Worm (Caenorhabditis elegans) whole organism, young adult: ENCODE data around the gene gsy-1.
A peak's percentile ranks its signal among the peaks of the same experiment; 100 is the strongest.

Experiments used
- B0019.2 ChIP-seq: fragments of 200-800 bp; sonication (Bioruptor generic); conservative IDR thresholded peaks from 2 replicates; pipeline ENCODE4 v1.3.6; 2022; ENCODE audit warnings: missing genetic modification reagents, missing genetic modification characterization, missing compliant biosample characterization
- B0261.1 ChIP-seq: sonication (generic microtip); optimal IDR thresholded peaks from 2 replicates; lab custom pipeline; 2016; ENCODE audit warnings: mild to moderate bottlenecking, missing genetic modification characterization, moderate library complexity, missing compliant biosample characterization
- C17E4.6 ChIP-seq: fragments of 200-800 bp; sonication (Bioruptor generic); IDR thresholded peaks from 2 replicates; pipeline ENCODE4 v1.3.6; 2022; ENCODE audit warnings: missing genetic modification reagents, missing genetic modification characterization, missing compliant biosample characterization
- D2030.7 ChIP-seq: fragments of 200-800 bp; sonication (Bioruptor generic); IDR thresholded peaks from 2 replicates; pipeline ENCODE4 v1.3.6; 2022; ENCODE audit warnings: missing genetic modification reagents, missing genetic modification characterization, missing compliant biosample characterization
- F39B2.1 ChIP-seq: fragments of 200-800 bp; sonication (Bioruptor generic); IDR thresholded peaks from 2 replicates; pipeline ENCODE4 v1.3.6; 2022; ENCODE audit warnings: missing genetic modification reagents, missing genetic modification characterization, missing compliant biosample characterization
- F57A8.1 ChIP-seq: fragments of 200-800 bp; sonication (Bioruptor generic); optimal IDR thresholded peaks from 2 replicates; lab custom pipeline; 2018; ENCODE audit warnings: mild to moderate bottlenecking, missing genetic modification characterization, moderate library complexity, missing compliant biosample characterization
- F57C9.4 ChIP-seq: sonication (generic microtip); optimal IDR thresholded peaks from 2 replicates; lab custom pipeline; 2017; ENCODE audit warnings: mild to moderate bottlenecking, missing genetic modification characterization, missing compliant biosample characterization
- K11D2.4 ChIP-seq: fragments of 200-800 bp; sonication (Bioruptor generic); IDR thresholded peaks from 2 replicates; pipeline ENCODE4 v1.3.6; 2022; ENCODE audit warnings: missing genetic modification reagents, missing genetic modification characterization, missing compliant biosample characterization
- ZK185.1 ChIP-seq: sonication (generic microtip); optimal IDR thresholded peaks from 2 replicates; lab custom pipeline; 2016; ENCODE audit warnings: mild to moderate bottlenecking, missing genetic modification characterization, missing compliant biosample characterization; ENCODE audit not compliant: poor library complexity, severe bottlenecking
- attf-3 ChIP-seq: fragments of 200-800 bp; sonication (Bioruptor generic); conservative IDR thresholded peaks from 2 replicates; pipeline ENCODE4 v1.3.6; 2022; ENCODE audit warnings: missing genetic modification reagents, missing genetic modification characterization, missing compliant biosample characterization
- attf-5 ChIP-seq: fragments of 200-800 bp; sonication (Bioruptor generic); optimal IDR thresholded peaks from 2 replicates; lab custom pipeline; 2018; ENCODE audit warnings: mild to moderate bottlenecking, missing genetic modification characterization, missing compliant biosample characterization
- bed-1 ChIP-seq: fragments of 200-800 bp; sonication (Bioruptor generic); IDR thresholded peaks from 2 replicates; pipeline ENCODE4 v1.3.6; 2022; ENCODE audit warnings: missing genetic modification reagents, missing genetic modification characterization, missing compliant biosample characterization
- cebp-2 ChIP-seq: fragments of 200-800 bp; sonication (Bioruptor generic); IDR thresholded peaks from 2 replicates; pipeline ENCODE4 v1.3.6; 2022; ENCODE audit warnings: missing genetic modification characterization, missing compliant biosample characterization
- ceh-40 ChIP-seq: fragments of 200-800 bp; sonication (Bioruptor generic); IDR thresholded peaks from 2 replicates; pipeline ENCODE4 v1.3.6; 2022; ENCODE audit warnings: missing genetic modification characterization, missing compliant biosample characterization
- dox-1 ChIP-seq: fragments of 200-800 bp; sonication (Bioruptor generic); IDR thresholded peaks from 2 replicates; pipeline ENCODE4 v1.3.6; 2022; ENCODE audit warnings: missing genetic modification reagents, missing genetic modification characterization, missing compliant biosample characterization
- egrh-3 ChIP-seq: fragments of 200-800 bp; sonication (Bioruptor generic); IDR thresholded peaks from 2 replicates; pipeline ENCODE4 v1.3.6; 2022; ENCODE audit warnings: missing genetic modification reagents, missing genetic modification characterization, missing compliant biosample characterization
- ekl-4 ChIP-seq: fragments of 200-800 bp; sonication (Bioruptor generic); IDR thresholded peaks from 2 replicates; pipeline ENCODE4 v1.3.6; 2022; ENCODE audit warnings: missing genetic modification reagents, missing genetic modification characterization, missing compliant biosample characterization
- hmg-1.2 ChIP-seq: fragments of 200-800 bp; sonication (Bioruptor generic); IDR thresholded peaks from 2 replicates; pipeline ENCODE4 v1.3.6; 2022; ENCODE audit warnings: missing genetic modification reagents, missing genetic modification characterization, missing compliant biosample characterization
- hrde-1 ChIP-seq: sonication (generic microtip); optimal IDR thresholded peaks from 2 replicates; lab custom pipeline; 2016; ENCODE audit warnings: missing genetic modification characterization, mild to moderate bottlenecking, missing compliant biosample characterization, moderate library complexity, missing genotype, missing genetic modification reagents, borderline replicate concordance
- hsf-1 ChIP-seq: fragments of 200-800 bp; sonication (Bioruptor generic); IDR thresholded peaks from 2 replicates; pipeline ENCODE4 v1.3.6; 2022; ENCODE audit warnings: missing genetic modification reagents, missing genetic modification characterization, missing compliant biosample characterization
- lsl-1 ChIP-seq: fragments of 200-800 bp; sonication (Bioruptor generic); optimal IDR thresholded peaks from 2 replicates; lab custom pipeline; 2018; ENCODE audit warnings: mild to moderate bottlenecking, missing genetic modification characterization, moderate library complexity, missing compliant biosample characterization
- lsy-27 ChIP-seq: sonication (generic microtip); optimal IDR thresholded peaks from 2 replicates; lab custom pipeline; 2017; ENCODE audit warnings: missing genetic modification characterization, mild to moderate bottlenecking, missing compliant biosample characterization, antibody characterized with exemption, missing genotype, borderline replicate concordance; ENCODE audit not compliant: insufficient read depth
- nfyb-1 ChIP-seq: fragments of 200-800 bp; sonication (Bioruptor generic); IDR thresholded peaks from 2 replicates; pipeline ENCODE4 v1.3.6; 2022; ENCODE audit warnings: missing genetic modification reagents, missing genetic modification characterization, missing compliant biosample characterization
- nhr-179 ChIP-seq: sonication (generic microtip); optimal IDR thresholded peaks from 2 replicates; lab custom pipeline; 2016; ENCODE audit warnings: mild to moderate bottlenecking, missing genetic modification characterization, missing compliant biosample characterization
- nhr-80 ChIP-seq: sonication (generic microtip); optimal IDR thresholded peaks from 2 replicates; lab custom pipeline; 2016; ENCODE audit warnings: missing genetic modification characterization, missing compliant biosample characterization
- pha-4 ChIP-seq: fragments of 150-350 bp; sonication (generic microtip); optimal IDR thresholded peaks from 2 replicates; lab custom pipeline; 2014; ENCODE audit warnings: missing biosample characterization, missing genetic modification reagents, missing genetic modification characterization
- rec-8 ChIP-seq, 2 experiments: sonication (generic microtip); optimal IDR thresholded peaks; 2 replicates each; lab custom pipeline; 2016; ENCODE audit warnings: mild to moderate bottlenecking in 2 of 2, missing genetic modification characterization in 2 of 2, missing genetic modification reagents in 2 of 2, missing genotype in 2 of 2, missing biosample characterization in 1 of 2, missing compliant biosample characterization in 1 of 2, moderate library complexity in 1 of 2
- rpc-1 ChIP-seq, 2 experiments: fragments of 150-350 bp in 1 of 2; sonication (generic microtip) in 1 of 2; optimal IDR thresholded peaks; 2 replicates each; lab custom pipeline; 2014 to 2018; ENCODE audit warnings: missing biosample characterization in 1 of 2, missing genetic modification characterization in 1 of 2, missing genetic modification reagents in 1 of 2, missing genotype in 1 of 2
- snpc-1.1 ChIP-seq: sonication (generic microtip); optimal IDR thresholded peaks from 2 replicates; lab custom pipeline; 2017; ENCODE audit warnings: missing genetic modification characterization, mild to moderate bottlenecking, missing compliant biosample characterization, antibody characterized with exemption, moderate library complexity, missing genotype, missing genetic modification reagents; ENCODE audit not compliant: insufficient read depth
- sptf-2 ChIP-seq: fragments of 200-800 bp; sonication (Bioruptor generic); optimal IDR thresholded peaks from 2 replicates; lab custom pipeline; 2018; ENCODE audit warnings: mild to moderate bottlenecking, missing genetic modification characterization, missing compliant biosample characterization
- unc-130 ChIP-seq: sonication (generic microtip); optimal IDR thresholded peaks from 2 replicates; lab custom pipeline; 2016; ENCODE audit warnings: missing genetic modification reagents, missing genetic modification characterization, missing compliant biosample characterization
- unc-62 ChIP-seq: fragments of 150-350 bp; optimal IDR thresholded peaks from 2 replicates; lab custom pipeline; 2014; ENCODE audit warnings: missing biosample characterization, missing genetic modification reagents, missing genetic modification characterization
- zim-3 ChIP-seq: sonication (generic microtip); optimal IDR thresholded peaks from 2 replicates; lab custom pipeline; 2017; ENCODE audit warnings: mild to moderate bottlenecking, missing genetic modification characterization, moderate library complexity, missing compliant biosample characterization
- ztf-26 ChIP-seq: sonication (generic microtip); optimal IDR thresholded peaks from 2 replicates; lab custom pipeline; 2017; ENCODE audit warnings: missing genetic modification characterization, missing compliant biosample characterization

gsy-1 gene

ce11 chrII:12907070-12907469, 29.1 kb upstream of the gsy-1 start, which contains the start of gene nspb-11:
Gene nspb-11 (plus strand): TSS chrII:12907370.
- no peak for TF ChIP-seq hsf-1
- no peak for TF ChIP-seq F57C9.4 (tag; lab: Kevin White, UChicago)
- no peak for TF ChIP-seq nfyb-1 (GFP tag; lab: Robert Waterston, UW)
- TF ChIP-seq D2030.7: no peak

ce11 chrII:12904174-12904573, 26.3 kb upstream of the gsy-1 start, which contains the start of gene clec-66:
Gene clec-66 (plus strand): TSS chrII:12904398.
- TF ChIP-seq F39B2.1 (GFP tag; lab: Robert Waterston, UW) (no peak), nhr-80 (peak; percentile 70), unc-62 (GFP tag; lab: Kevin White, UChicago) (no peak), unc-130 (GFP tag; lab: Kevin White, UChicago) (no peak), ekl-4 (no peak), pha-4 (tag; lab: Kevin White, UChicago) (no peak)

ce11 chrII:12901025-12901424, 23.1 kb upstream of the gsy-1 start, which contains the start of gene clec-65:
Gene clec-65 (plus strand): TSS chrII:12901325.
- TF ChIP-seq lsy-27 (tag; lab: Kevin White, UChicago) (no peak), dox-1 (GFP tag; lab: Robert Waterston, UW) (0 out of 2 replicates have a peak, but pooled peaks have one; percentile 15), lsl-1 (no peak), hrde-1 (no peak), snpc-1.1 (tag; lab: Kevin White, UChicago) (no peak), pha-4 (tag; lab: Kevin White, UChicago) (no peak), B0261.1 (no peak), rpc-1 (optimal IDR thresholded peaks at IDR 0.05; lab: Kevin White, UChicago) (no peak), rpc-1 (tag; optimal IDR thresholded peaks at IDR 0.05; lab: Kevin White, UChicago) (no peak), B0019.2 (GFP tag; lab: Robert Waterston, UW) (no peak), egrh-3 (GFP tag; lab: Robert Waterston, UW) (no peak), F57A8.1 (no peak), ztf-26 (tag; lab: Kevin White, UChicago) (no peak), bed-1 (GFP tag; lab: Robert Waterston, UW) (no peak), nhr-80 (peak; percentile 20), ZK185.1 (no peak), C17E4.6 (GFP tag; lab: Robert Waterston, UW) (no peak), ceh-40 (GFP tag; lab: Robert Waterston, UW) (no peak)
- TF ChIP-seq, all 124 proteins: peak for 2

ce11 chrII:12897942-12898341, 20.0 kb upstream of the gsy-1 start, which contains the start of gene clec-64:
Gene clec-64 (plus strand): TSS chrII:12898242.
- TF ChIP-seq sptf-2 (GFP tag; lab: Kevin White, UChicago) (no peak), F57A8.1 (no peak), rec-8 (tag; optimal IDR thresholded peaks at IDR 0.05; lab: Kevin White, UChicago) (no peak), K11D2.4 (GFP tag; lab: Robert Waterston, UW) (no peak), attf-3 (GFP tag; lab: Robert Waterston, UW) (no peak), zim-3 (tag; lab: Kevin White, UChicago) (no peak), hmg-1.2 (no peak), nhr-179 (tag; lab: Kevin White, UChicago) (no peak), cebp-2 (no peak), attf-5 (GFP tag; lab: Kevin White, UChicago) (no peak)
